Worm (Caenorhabditis elegans) whole organism, L2 larva: ENCODE data around the gene ZK418.5.

Source experiments
- F13H6.1 ChIP-seq: sonication (generic microtip); optimal IDR thresholded peaks from 2 replicates; lab custom pipeline; 2016; ENCODE audit warnings: missing genetic modification characterization, missing compliant biosample characterization
- R02D3.7 ChIP-seq: fragments of 150-350 bp; optimal IDR thresholded peaks from 2 replicates; lab custom pipeline; 2014; ENCODE audit warnings: missing biosample characterization, missing genetic modification characterization
- ZK546.5 ChIP-seq: sonication (generic microtip); optimal IDR thresholded peaks from 2 replicates; lab custom pipeline; 2017; ENCODE audit warnings: missing biosample characterization, missing genetic modification characterization
- alr-1 ChIP-seq: fragments of 150-350 bp; optimal IDR thresholded peaks from 2 replicates; lab custom pipeline; 2014; ENCODE audit warnings: missing biosample characterization, missing genetic modification characterization
- ama-1 ChIP-seq: fragments of 150-350 bp; optimal IDR thresholded peaks from 2 replicates; lab custom pipeline; 2018; ENCODE audit warnings: inconsistent platforms
- ceh-16 ChIP-seq: fragments of 150-350 bp; optimal IDR thresholded peaks from 2 replicates; lab custom pipeline; 2014; ENCODE audit warnings: missing biosample characterization, missing genetic modification characterization
- ceh-82 ChIP-seq: fragments of 150-350 bp; optimal IDR thresholded peaks from 2 replicates; lab custom pipeline; 2014; ENCODE audit warnings: missing biosample characterization, missing genetic modification characterization
- crh-2 ChIP-seq: sonication (generic microtip); optimal IDR thresholded peaks from 2 replicates; lab custom pipeline; 2017; ENCODE audit warnings: missing biosample characterization, missing genetic modification characterization
- dmd-4 ChIP-seq: sonication (generic microtip); optimal IDR thresholded peaks from 2 replicates; lab custom pipeline; 2017; ENCODE audit warnings: missing biosample characterization, missing genetic modification characterization
- gmeb-1 ChIP-seq: fragments of 150-350 bp; optimal IDR thresholded peaks from 2 replicates; lab custom pipeline; 2014; ENCODE audit warnings: missing biosample characterization, missing genetic modification characterization
- lin-11 ChIP-seq: fragments of 150-350 bp; sonication (generic microtip); optimal IDR thresholded peaks from 2 replicates; lab custom pipeline; 2014; ENCODE audit warnings: missing biosample characterization, missing genetic modification characterization, inconsistent platforms, mixed read lengths
- lin-13 ChIP-seq: fragments of 150-350 bp; optimal IDR thresholded peaks from 2 replicates; lab custom pipeline; 2014; ENCODE audit warnings: missing biosample characterization, missing genetic modification reagents, missing genetic modification characterization
- lin-39 ChIP-seq: fragments of 150-350 bp; optimal IDR thresholded peaks from 2 replicates; lab custom pipeline; 2014; ENCODE audit warnings: missing biosample characterization, missing genetic modification reagents, missing genetic modification characterization
- lsy-2 ChIP-seq, 2 experiments: fragments of 150-350 bp in 1 of 2; sonication (generic microtip) in 1 of 2; optimal IDR thresholded peaks; 2 replicates each; lab custom pipeline; 2014 to 2017; ENCODE audit warnings: missing biosample characterization in 2 of 2, missing genetic modification characterization in 2 of 2
- mab-5 ChIP-seq: fragments of 150-350 bp; optimal IDR thresholded peaks from 2 replicates; lab custom pipeline; 2014; ENCODE audit warnings: missing biosample characterization, missing genetic modification characterization
- nhr-10 ChIP-seq: sonication (generic microtip); optimal IDR thresholded peaks from 2 replicates; lab custom pipeline; 2017; ENCODE audit warnings: missing biosample characterization, missing genetic modification characterization
- nhr-12 ChIP-seq: fragments of 150-350 bp; optimal IDR thresholded peaks from 2 replicates; lab custom pipeline; 2014; ENCODE audit warnings: missing biosample characterization, missing genetic modification characterization
- nhr-129 ChIP-seq: fragments of 150-350 bp; optimal IDR thresholded peaks from 2 replicates; lab custom pipeline; 2014; ENCODE audit warnings: missing biosample characterization, missing genetic modification characterization
- nhr-25 ChIP-seq: fragments of 150-350 bp; sonication (generic microtip); optimal IDR thresholded peaks from 3 replicates; lab custom pipeline; 2014; ENCODE audit warnings: missing biosample characterization, missing genetic modification characterization
- nhr-6 ChIP-seq: fragments of 150-350 bp; optimal IDR thresholded peaks from 2 replicates; lab custom pipeline; 2014; ENCODE audit warnings: missing biosample characterization, missing genetic modification characterization
- nhr-77 ChIP-seq: fragments of 150-350 bp; optimal IDR thresholded peaks from 2 replicates; lab custom pipeline; 2014; ENCODE audit warnings: missing biosample characterization, missing genetic modification characterization
- peb-1 ChIP-seq: fragments of 150-350 bp; optimal IDR thresholded peaks from 2 replicates; lab custom pipeline; 2014; ENCODE audit warnings: missing biosample characterization, missing genetic modification characterization
- sem-4 ChIP-seq: fragments of 150-350 bp; optimal IDR thresholded peaks from 2 replicates; lab custom pipeline; 2014; ENCODE audit warnings: missing biosample characterization, missing genetic modification reagents, missing genetic modification characterization
- sma-3 ChIP-seq: sonication (generic microtip); optimal IDR thresholded peaks from 2 replicates; lab custom pipeline; 2016; ENCODE audit warnings: missing genetic modification reagents, missing genetic modification characterization, missing compliant biosample characterization
- sma-9 ChIP-seq, 2 experiments: fragments of 150-350 bp in 1 of 2; sonication (generic microtip) in 1 of 2; optimal IDR thresholded peaks; 2 replicates each; lab custom pipeline; 2014 to 2016; ENCODE audit warnings: missing genetic modification characterization in 2 of 2, mild to moderate bottlenecking in 1 of 2, missing biosample characterization in 1 of 2, missing compliant biosample characterization in 1 of 2, missing genetic modification reagents in 1 of 2, moderate library complexity in 1 of 2
- snpc-4 ChIP-seq: fragments of 150-350 bp; optimal IDR thresholded peaks from 2 replicates; lab custom pipeline; 2014; ENCODE audit warnings: missing biosample characterization, missing genetic modification characterization
- unc-39 ChIP-seq: fragments of 150-350 bp; optimal IDR thresholded peaks from 2 replicates; lab custom pipeline; 2014; ENCODE audit warnings: missing biosample characterization, missing genetic modification characterization
- unc-55 ChIP-seq: fragments of 150-350 bp; sonication (generic microtip); optimal IDR thresholded peaks from 3 replicates; lab custom pipeline; 2014; ENCODE audit warnings: missing biosample characterization, missing genetic modification reagents, missing genetic modification characterization
- unc-62 ChIP-seq: fragments of 150-350 bp; optimal IDR thresholded peaks from 2 replicates; lab custom pipeline; 2014; ENCODE audit warnings: missing biosample characterization, missing genetic modification reagents, missing genetic modification characterization
- zag-1 ChIP-seq: fragments of 150-350 bp; optimal IDR thresholded peaks from 2 replicates; lab custom pipeline; 2014; ENCODE audit warnings: missing biosample characterization, missing genetic modification characterization
- ztf-1 ChIP-seq: fragments of 200-800 bp; sonication (Bioruptor generic); conservative IDR thresholded peaks from 2 replicates; pipeline ENCODE4 v1.3.6; 2022; ENCODE audit warnings: missing genetic modification characterization, missing compliant biosample characterization
- ztf-11 ChIP-seq: sonication (generic microtip); optimal IDR thresholded peaks from 2 replicates; lab custom pipeline; 2017; ENCODE audit warnings: missing biosample characterization, missing genetic modification characterization
- ztf-4 ChIP-seq: fragments of 150-350 bp; optimal IDR thresholded peaks from 2 replicates; lab custom pipeline; 2014; ENCODE audit warnings: missing biosample characterization, missing genetic modification characterization

The ZK418.5 gene

ce11 chrIII:7101814-7102477, 28.3 kb upstream of the ZK418.5 start:
- TF ChIP-seq ztf-1 (GFP tag; lab: Robert Waterston, UW) (no peak), unc-39 (tag; lab: Kevin White, UChicago) (no peak), nhr-6 (tag; lab: Kevin White, UChicago) (no peak), sma-9 (GFP tag; optimal IDR thresholded peaks at IDR 0.05; lab: Kevin White, UChicago) (no peak), sma-9 (tag; optimal IDR thresholded peaks at IDR 0.05; lab: Kevin White, UChicago) (no peak), F13H6.1 (no peak), nhr-77 (no peak), nhr-129 (tag; lab: Kevin White, UChicago) (no peak), snpc-4 (tag; lab: Kevin White, UChicago) (no peak), ceh-82 (tag; lab: Kevin White, UChicago) (no peak), ztf-11 (tag; lab: Kevin White, UChicago) (no peak), ama-1 (lab: Kevin White, UChicago) (no peak), crh-2 (tag; lab: Kevin White, UChicago) (no peak), nhr-10 (tag; lab: Kevin White, UChicago) (no peak), ZK546.5 (tag; lab: Kevin White, UChicago) (no peak), unc-62 (GFP tag; lab: Kevin White, UChicago) (no peak), lin-13 (GFP tag; lab: Kevin White, UChicago) (no peak), lin-39 (tag; lab: Kevin White, UChicago) (no peak)

ce11 chrIII:7100001-7100400, 26.4 kb upstream of the ZK418.5 start, which contains the start of gene ZK418.11:
TSS of gene ZK418.11 (plus strand) at chrIII:7100289.
- TF ChIP-seq ceh-82 (tag; lab: Kevin White, UChicago) (no peak), unc-62 (GFP tag; lab: Kevin White, UChicago) (no peak), nhr-12 (tag; lab: Kevin White, UChicago) (no peak), lin-13 (GFP tag; lab: Kevin White, UChicago) (no peak), crh-2 (tag; lab: Kevin White, UChicago) (no peak), sem-4 (tag; lab: Kevin White, UChicago) (no peak), unc-39 (tag; lab: Kevin White, UChicago) (no peak), peb-1 (tag; lab: Kevin White, UChicago) (no peak), lin-11 (tag; lab: Kevin White, UChicago) (no peak), lin-39 (tag; lab: Kevin White, UChicago) (no peak), nhr-10 (tag; lab: Kevin White, UChicago) (no peak), dmd-4 (tag; lab: Kevin White, UChicago) (no peak), ztf-11 (tag; lab: Kevin White, UChicago) (no peak)
- TF ChIP-seq, all 48 proteins: peak for 0

ce11 chrIII:7096481-7096880, 22.8 kb upstream of the ZK418.5 start:
- no peak for TF ChIP-seq F13H6.1
- no peak for TF ChIP-seq lin-39 (tag; lab: Kevin White, UChicago)
- no peak for TF ChIP-seq unc-62 (GFP tag; lab: Kevin White, UChicago)
- TF ChIP-seq unc-55 (GFP tag; lab: Kevin White, UChicago), result no peak
- no peak for TF ChIP-seq ztf-4 (tag; lab: Kevin White, UChicago)
- TF ChIP-seq mab-5 (tag; lab: Kevin White, UChicago), result no peak
- TF ChIP-seq ceh-16 (tag; lab: Kevin White, UChicago), result no peak
- TF ChIP-seq dmd-4 (tag; lab: Kevin White, UChicago), result no peak
- TF ChIP-seq ZK546.5 (tag; lab: Kevin White, UChicago), result no peak

ce11 chrIII:7095156-7095555, 21.5 kb upstream of the ZK418.5 start, which contains the start of gene nhr-9:
TSS of gene nhr-9 (plus strand) at chrIII:7095462.
- TF ChIP-seq nhr-12 (tag; lab: Kevin White, UChicago), result no peak
- peak in 1 of 2 experiments; percentile 4 for TF ChIP-seq lsy-2 (tag; optimal IDR thresholded peaks at IDR 0.05; lab: Kevin White, UChicago)
- TF ChIP-seq sma-9 (GFP tag; optimal IDR thresholded peaks at IDR 0.05; lab: Kevin White, UChicago), result peak; percentile 20
- TF ChIP-seq sma-9 (tag; optimal IDR thresholded peaks at IDR 0.05; lab: Kevin White, UChicago), result no peak

ce11 chrIII:7091042-7091441, 17.4 kb upstream of the ZK418.5 start, which contains the start of gene ZK418.2:
TSS of gene ZK418.2 (plus strand) at chrIII:7091342.
- TF ChIP-seq ZK546.5 (tag; lab: Kevin White, UChicago) (no peak), nhr-77 (no peak), nhr-25 (no peak), nhr-6 (tag; lab: Kevin White, UChicago) (no peak), ztf-1 (GFP tag; lab: Robert Waterston, UW) (no peak), sma-3 (GFP tag; lab: Kevin White, UChicago) (no peak), nhr-12 (tag; lab: Kevin White, UChicago) (no peak), unc-39 (tag; lab: Kevin White, UChicago) (no peak), zag-1 (tag; lab: Kevin White, UChicago) (no peak), dmd-4 (tag; lab: Kevin White, UChicago) (no peak), lsy-2 (tag; optimal IDR thresholded peaks at IDR 0.05; lab: Kevin White, UChicago) (no peak), alr-1 (no peak), R02D3.7 (tag; lab: Kevin White, UChicago) (no peak), mab-5 (tag; lab: Kevin White, UChicago) (no peak), gmeb-1 (tag; lab: Kevin White, UChicago) (no peak)
